Fruit fly (Drosophila melanogaster): ENCODE measurements around the gene CG1677.

CG1677 gene

dm6 chrX:7252468-7252867 is 153.1 kb downstream of the CG1677 start:
- TF ChIP-seq foxo (GFP tag; optimal IDR thresholded peaks at IDR 0.05): no peak
- TF ChIP-seq GATAd (GFP tag; optimal IDR thresholded peaks at IDR 0.05): no peak
- no peak for TF ChIP-seq CG32264 (GFP tag; optimal IDR thresholded peaks at IDR 0.05)
- TF ChIP-seq lola (GFP tag; optimal IDR thresholded peaks at IDR 0.05): no peak
- TF ChIP-seq woc (GFP tag; optimal IDR thresholded peaks at IDR 0.05): no peak
- no peak for TF ChIP-seq dmrt93B (GFP tag; optimal IDR thresholded peaks at IDR 0.05)
- no peak for TF ChIP-seq tai (GFP tag; optimal IDR thresholded peaks at IDR 0.05)
- TF ChIP-seq h (GFP tag; optimal IDR thresholded peaks at IDR 0.05): no peak
- no peak for TF ChIP-seq Abd-B (GFP tag; optimal IDR thresholded peaks at IDR 0.05)
- no peak for TF ChIP-seq dl (GFP tag; optimal IDR thresholded peaks at IDR 0.05; ENCODE audit: insufficient read depth in 1 of 2, partially characterized antibody in 2 of 2)
- TF ChIP-seq Jra (GFP tag; optimal IDR thresholded peaks at IDR 0.05): no peak
- no peak for TF ChIP-seq Dif (GFP tag; optimal IDR thresholded peaks at IDR 0.05; ENCODE audit: partially characterized antibody)
- no peak for TF ChIP-seq Dfd (GFP tag; optimal IDR thresholded peaks at IDR 0.05)
- TF ChIP-seq psq (GFP tag; optimal IDR thresholded peaks at IDR 0.05): no peak
- TF ChIP-seq Vsx2 (GFP tag; optimal IDR thresholded peaks at IDR 0.05; ENCODE audit: partially characterized antibody): no peak

dm6 chrX:7246070-7246469 is 159.5 kb downstream of the CG1677 start:
- peak; percentile 93 for TF ChIP-seq Dfd (GFP tag; optimal IDR thresholded peaks at IDR 0.05)
- TF ChIP-seq Sp1 (GFP tag; optimal IDR thresholded peaks at IDR 0.05): no peak
- no peak for TF ChIP-seq N (GFP tag; optimal IDR thresholded peaks at IDR 0.05)
- TF ChIP-seq Rel (GFP tag; optimal IDR thresholded peaks at IDR 0.05): no peak
- TF ChIP-seq Rel (tag; optimal IDR thresholded peaks at IDR 0.05): no peak

- TF ChIP-seq GATAd (GFP tag; optimal IDR thresholded peaks at IDR 0.05) (no peak), Sp1 (GFP tag; optimal IDR thresholded peaks at IDR 0.05) (peak; percentile 66), jim (GFP tag; optimal IDR thresholded peaks at IDR 0.05) (no peak), pan (optimal IDR thresholded peaks at IDR 0.05) (no peak), fru (GFP tag; optimal IDR thresholded peaks at IDR 0.05) (peak; percentile 42), br (GFP tag; optimal IDR thresholded peaks at IDR 0.05) (peak; percentile 43), CrebA (GFP tag; optimal IDR thresholded peaks at IDR 0.05; ENCODE audit: borderline replicate concordance) (no peak), woc (GFP tag; optimal IDR thresholded peaks at IDR 0.05) (no peak), Myc (optimal IDR thresholded peaks at IDR 0.05) (peak; percentile 70), Jra (GFP tag; optimal IDR thresholded peaks at IDR 0.05) (no peak), OdsH (GFP tag; optimal IDR thresholded peaks at IDR 0.05) (peak; percentile 48), foxo (GFP tag; optimal IDR thresholded peaks at IDR 0.05) (peak in 1 of 2 experiments; percentile 66), Hr83 (GFP tag; optimal IDR thresholded peaks at IDR 0.05; ENCODE audit: poor library complexity, severe bottlenecking) (no peak), dsf (GFP tag; optimal IDR thresholded peaks at IDR 0.05; ENCODE audit: borderline replicate concordance) (no peak), dmrt93B (GFP tag; optimal IDR thresholded peaks at IDR 0.05) (peak; percentile 88), N (GFP tag; optimal IDR thresholded peaks at IDR 0.05) (no peak), lola (GFP tag; optimal IDR thresholded peaks at IDR 0.05) (no peak), dl (GFP tag; optimal IDR thresholded peaks at IDR 0.05; ENCODE audit: insufficient read depth in 1 of 2, partially characterized antibody in 2 of 2) (no peak), CG32264 (GFP tag; optimal IDR thresholded peaks at IDR 0.05) (no peak), Dfd (GFP tag; optimal IDR thresholded peaks at IDR 0.05) (no peak), tai (GFP tag; optimal IDR thresholded peaks at IDR 0.05) (no peak), Hnf4 (GFP tag; optimal IDR thresholded peaks at IDR 0.05) (peak; percentile 8), h (GFP tag; optimal IDR thresholded peaks at IDR 0.05) (peak; percentile 64), Dif (GFP tag; optimal IDR thresholded peaks at IDR 0.05; ENCODE audit: partially characterized antibody) (no peak), sv (GFP tag; optimal IDR thresholded peaks at IDR 0.05) (peak; percentile 31), psq (GFP tag; optimal IDR thresholded peaks at IDR 0.05) (peak; percentile 42), rgr (GFP tag; optimal IDR thresholded peaks at IDR 0.05) (peak; percentile 79), CG9705 (GFP tag; optimal IDR thresholded peaks at IDR 0.05) (peak; percentile 87), ey (GFP tag; optimal IDR thresholded peaks at IDR 0.05) (peak; percentile 30), HLH106 (tag; optimal IDR thresholded peaks at IDR 0.05) (peak; percentile 77), Mio (GFP tag; optimal IDR thresholded peaks at IDR 0.05) (no peak), usp (GFP tag; optimal IDR thresholded peaks at IDR 0.05) (no peak), Vsx2 (GFP tag; optimal IDR thresholded peaks at IDR 0.05; ENCODE audit: partially characterized antibody) (no peak), Rel (GFP tag; optimal IDR thresholded peaks at IDR 0.05) (no peak), Rel (tag; optimal IDR thresholded peaks at IDR 0.05) (no peak), Hr78 (GFP tag; optimal IDR thresholded peaks at IDR 0.05) (no peak), sage (GFP tag; optimal IDR thresholded peaks at IDR 0.05) (no peak), brk (GFP tag; optimal IDR thresholded peaks at IDR 0.05) (no peak), Abd-B (GFP tag; optimal IDR thresholded peaks at IDR 0.05) (no peak)
Measured at dm6 chrX:7241985-7242627, 163.5 kb downstream of the CG1677 start.

Measured in whole organism, wandering third instar larva.